Fruit fly (Drosophila melanogaster): Measurements from ENCODE around the gene CG34377.

Gene CG34377

DNA sequence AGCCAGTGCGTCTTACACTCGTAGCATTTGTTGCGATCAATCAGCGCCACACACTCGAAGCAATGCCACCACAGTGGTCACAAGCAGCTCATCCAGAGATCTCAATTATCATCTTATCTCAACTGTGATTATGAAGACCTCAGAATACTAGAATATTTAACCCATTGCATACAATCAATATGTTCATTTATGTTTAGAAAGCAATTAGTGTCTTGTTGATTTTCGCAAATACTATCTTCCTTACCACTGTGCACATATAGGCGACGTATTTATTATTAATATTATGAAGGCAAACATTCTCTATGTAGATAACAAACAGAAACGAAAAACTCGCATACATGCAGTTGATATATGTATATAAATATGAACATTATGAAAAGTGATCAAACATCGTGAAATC, 34.9 kb upstream of the CG34377 start (continued):
- TF ChIP-seq Meics (GFP tag; optimal IDR thresholded peaks at IDR 0.05) (peak; percentile 52), Rfx (GFP tag; IDR thresholded peaks at IDR 0.05) (peak; percentile 69), CG10462 (GFP tag; optimal IDR thresholded peaks at IDR 0.05) (peak; percentile 66), CG2875 (GFP tag; optimal IDR thresholded peaks at IDR 0.05) (peak; percentile 82), CG14965 (GFP tag; optimal IDR thresholded peaks at IDR 0.05; ENCODE audit: borderline replicate concordance) (peak; percentile 29), vvl (GFP tag; IDR thresholded peaks at IDR 0.05) (peak; percentile 87), dan (GFP tag; IDR thresholded peaks at IDR 0.05) (no peak), CG34224 (GFP tag; IDR thresholded peaks at IDR 0.05; ENCODE audit: partially characterized antibody) (no peak), jigr1 (GFP tag; IDR thresholded peaks at IDR 0.05) (no peak), CG16779 (GFP tag; IDR thresholded peaks at IDR 0.05) (no peak), CG11085 (GFP tag; IDR thresholded peaks at IDR 0.05) (peak; percentile 36; the same call in 1 of the 2 replicates), CG18476 (GFP tag; optimal IDR thresholded peaks at IDR 0.05) (peak; percentile 84), Atf-2 (GFP tag; optimal IDR thresholded peaks at IDR 0.05) (peak; percentile 61), CG2712 (tag; optimal IDR thresholded peaks at IDR 0.05) (peak; percentile 79), cg (GFP tag; optimal IDR thresholded peaks at IDR 0.05) (no peak), Oaz (GFP tag; IDR thresholded peaks at IDR 0.05) (no peak), CG18011 (GFP tag; optimal IDR thresholded peaks at IDR 0.05) (no peak), gro (GFP tag; optimal IDR thresholded peaks at IDR 0.05) (peak; percentile 20), ewg (GFP tag; optimal IDR thresholded peaks at IDR 0.05) (peak; percentile 62), exex (tag; optimal IDR thresholded peaks at IDR 0.05) (peak; percentile 41), wor (GFP tag; IDR thresholded peaks at IDR 0.05) (0 out of 2 replicates have a peak, but pooled peaks have one; percentile 16), pzg (GFP tag; optimal IDR thresholded peaks at IDR 0.05) (no peak), CG10267 (tag; optimal IDR thresholded peaks at IDR 0.05) (peak; percentile 65), fd102C (GFP tag; optimal IDR thresholded peaks at IDR 0.05) (no peak), Eip74EF (GFP tag; optimal IDR thresholded peaks at IDR 0.05) (peak in 1 of 2 experiments; percentile 52), CG10274 (GFP tag; optimal IDR thresholded peaks at IDR 0.05) (no peak), trem (tag; optimal IDR thresholded peaks at IDR 0.05) (peak; percentile 52), usp (GFP tag; optimal IDR thresholded peaks at IDR 0.05) (no peak), slou (GFP tag; optimal IDR thresholded peaks at IDR 0.05) (no peak), ham (GFP tag; IDR thresholded peaks at IDR 0.05) (no peak), insv (GFP tag; optimal IDR thresholded peaks at IDR 0.05) (no peak), CG10979 (tag; optimal IDR thresholded peaks at IDR 0.05) (peak; percentile 70), CG4707 (GFP tag; optimal IDR thresholded peaks at IDR 0.05) (peak; percentile 67), jumu (GFP tag; optimal IDR thresholded peaks at IDR 0.05) (no peak), gce (GFP tag; IDR thresholded peaks at IDR 0.05) (peak; percentile 23; the same call in 1 of the 3 replicates), CG7928 (GFP tag; optimal IDR thresholded peaks at IDR 0.05) (no peak), luna (GFP tag; optimal IDR thresholded peaks at IDR 0.05) (no peak), CG2199 (GFP tag; IDR thresholded peaks at IDR 0.05) (peak; percentile 91; the same call in 2 of the 3 replicates), CG3847 (GFP tag; IDR thresholded peaks at IDR 0.05) (peak; percentile 39), HLH4C (GFP tag; IDR thresholded peaks at IDR 0.05; ENCODE audit: partially characterized antibody) (no peak), CG10431 (GFP tag; optimal IDR thresholded peaks at IDR 0.05) (peak; percentile 46), en (GFP tag; optimal IDR thresholded peaks at IDR 0.05) (no peak), cato (GFP tag; optimal IDR thresholded peaks at IDR 0.05; ENCODE audit: borderline replicate concordance) (peak; percentile 64), C15 (GFP tag; IDR thresholded peaks at IDR 0.05) (no peak), Gsc (GFP tag; IDR thresholded peaks at IDR 0.05) (no peak), CG32532 (GFP tag; IDR thresholded peaks at IDR 0.05) (peak; percentile 73), NC2α (GFP tag; optimal IDR thresholded peaks at IDR 0.05) (peak; percentile 55), cwo (GFP tag; optimal IDR thresholded peaks at IDR 0.05) (peak; percentile 54), CG15479 (GFP tag; optimal IDR thresholded peaks at IDR 0.05) (peak; percentile 31), CG3281 (GFP tag; optimal IDR thresholded peaks at IDR 0.05) (peak; percentile 52), gt (GFP tag; IDR thresholded peaks at IDR 0.05) (no peak)
